Fruit fly (Drosophila melanogaster) whole organism, embryonic: ENCODE data around the gene CG13833.

ENCODE experiments used
- Aef1 ChIP-seq: fragments of 200-800 bp; sonication (Bioruptor generic); IDR thresholded peaks from 3 replicates; pipeline ENCODE4 v1.3.6; 2022; ENCODE audit warnings: missing biosample characterization, missing genetic modification characterization
- CG10209 ChIP-seq: fragments of 200-800 bp; sonication (Bioruptor generic); optimal IDR thresholded peaks from 3 replicates; lab custom pipeline; 2017; ENCODE audit warnings: missing biosample characterization, mild to moderate bottlenecking, missing genetic modification characterization, missing genetic modification reagents
- CG1024 ChIP-seq: fragments of 200-800 bp; sonication (Bioruptor generic); IDR thresholded peaks from 2 replicates; pipeline ENCODE4 v1.3.6; 2022; ENCODE audit warnings: missing biosample characterization, missing genetic modification characterization
- CG10321 ChIP-seq: fragments of 200-800 bp; sonication (Bioruptor generic); IDR thresholded peaks from 2 replicates; pipeline ENCODE4 v1.3.6; 2022; ENCODE audit warnings: missing biosample characterization, missing genetic modification characterization
- CG10543 ChIP-seq: fragments of 200-800 bp; sonication (Bioruptor generic); optimal IDR thresholded peaks from 3 replicates; lab custom pipeline; 2017; ENCODE audit warnings: missing biosample characterization, mild to moderate bottlenecking, missing genetic modification characterization, moderate library complexity
- CG10565 ChIP-seq: fragments of 200-800 bp; sonication (Bioruptor generic); optimal IDR thresholded peaks from 3 replicates; lab custom pipeline; 2016; ENCODE audit warnings: missing biosample characterization, mild to moderate bottlenecking, missing genetic modification characterization
- CG10654 ChIP-seq: fragments of 200-800 bp; sonication (Bioruptor generic); optimal IDR thresholded peaks from 2 replicates; lab custom pipeline; 2016; ENCODE audit warnings: missing biosample characterization, missing genetic modification characterization
- CG11560 ChIP-seq: fragments of 200-800 bp; sonication (Bioruptor generic); IDR thresholded peaks from 3 replicates; pipeline ENCODE4 v1.3.6; 2022; ENCODE audit warnings: missing biosample characterization, missing genetic modification characterization
- CG12769 ChIP-seq: fragments of 200-800 bp; sonication (Bioruptor generic); optimal IDR thresholded peaks from 2 replicates; lab custom pipeline; 2019; ENCODE audit warnings: missing biosample characterization, mild to moderate bottlenecking, missing genetic modification characterization, moderate library complexity
- CG15269 ChIP-seq: fragments of 200-800 bp; sonication (Bioruptor generic); optimal IDR thresholded peaks from 2 replicates; lab custom pipeline; 2018; ENCODE audit warnings: missing biosample characterization, mild to moderate bottlenecking, missing genetic modification characterization, moderate library complexity
- CG1602 ChIP-seq: fragments of 200-800 bp; sonication (Bioruptor generic); optimal IDR thresholded peaks from 3 replicates; lab custom pipeline; 2016; ENCODE audit warnings: missing biosample characterization, missing genetic modification characterization
- CG16815 ChIP-seq: fragments of 200-800 bp; sonication (Bioruptor generic); optimal IDR thresholded peaks from 3 replicates; lab custom pipeline; 2017; ENCODE audit warnings: missing biosample characterization, mild to moderate bottlenecking, missing genetic modification characterization
- CG17361 ChIP-seq: fragments of 200-800 bp; sonication (Bioruptor generic); IDR thresholded peaks from 3 replicates; pipeline ENCODE4 v1.3.6; 2022; ENCODE audit warnings: missing biosample characterization, missing genetic modification characterization
- CG17829 ChIP-seq: fragments of 200-800 bp; optimal IDR thresholded peaks from 2 replicates; lab custom pipeline; 2019; ENCODE audit warnings: missing biosample characterization, mild to moderate bottlenecking, missing genetic modification characterization, moderate library complexity
- CG18599 ChIP-seq: fragments of 200-800 bp; sonication (Bioruptor generic); optimal IDR thresholded peaks from 3 replicates; lab custom pipeline; 2017; ENCODE audit warnings: missing biosample characterization, missing genetic modification characterization, mild to moderate bottlenecking, moderate library complexity, missing genetic modification reagents
- CG18764 ChIP-seq: fragments of 200-800 bp; sonication (Bioruptor generic); optimal IDR thresholded peaks from 3 replicates; lab custom pipeline; 2016; ENCODE audit warnings: missing biosample characterization, missing genetic modification characterization
- CG2712 ChIP-seq: fragments of 200-800 bp; optimal IDR thresholded peaks from 3 replicates; lab custom pipeline; 2019; ENCODE audit warnings: missing biosample characterization, mild to moderate bottlenecking, missing genetic modification characterization, moderate library complexity
- CG30431 ChIP-seq: fragments of 200-800 bp; sonication (Bioruptor generic); optimal IDR thresholded peaks from 2 replicates; lab custom pipeline; 2017; ENCODE audit warnings: missing biosample characterization, missing genetic modification characterization
- CG33213 ChIP-seq: fragments of 200-800 bp; sonication (Bioruptor generic); optimal IDR thresholded peaks from 3 replicates; lab custom pipeline; 2016; ENCODE audit warnings: missing biosample characterization, missing genetic modification characterization
- CG3407 ChIP-seq: fragments of 200-800 bp; sonication (Bioruptor generic); optimal IDR thresholded peaks from 2 replicates; lab custom pipeline; 2018; ENCODE audit warnings: missing biosample characterization, mild to moderate bottlenecking, missing genetic modification characterization
- CG7357 ChIP-seq: fragments of 200-800 bp; sonication (Bioruptor generic); IDR thresholded peaks from 3 replicates; pipeline ENCODE4 v1.3.6; 2022; ENCODE audit warnings: missing biosample characterization, missing genetic modification characterization
- CG7987 ChIP-seq: fragments of 200-800 bp; sonication (Bioruptor generic); optimal IDR thresholded peaks from 2 replicates; lab custom pipeline; 2018; ENCODE audit warnings: missing biosample characterization, mild to moderate bottlenecking, missing genetic modification characterization, moderate library complexity
- CG8765 ChIP-seq: fragments of 200-800 bp; sonication (Bioruptor generic); IDR thresholded peaks from 2 replicates; pipeline ENCODE4 v1.3.6; 2022; ENCODE audit warnings: missing biosample characterization, missing genetic modification characterization
- CG9727 ChIP-seq: fragments of 200-800 bp; sonication (Bioruptor generic); optimal IDR thresholded peaks from 3 replicates; lab custom pipeline; 2017; ENCODE audit warnings: missing biosample characterization, mild to moderate bottlenecking, missing genetic modification characterization
- Deaf1 ChIP-seq: fragments of 200-800 bp; optimal IDR thresholded peaks from 3 replicates; lab custom pipeline; 2019; ENCODE audit warnings: missing biosample characterization, mild to moderate bottlenecking, missing genetic modification characterization, moderate library complexity
- Hr78 ChIP-seq, 2 experiments: fragments of 200-800 bp in 1 of 2; fragments of >200 bp in 1 of 2; sonication (Bioruptor generic) in 1 of 2; optimal IDR thresholded peaks; 2 replicates each; lab custom pipeline; 2017 to 2019; ENCODE audit warnings: missing biosample characterization in 2 of 2, missing genetic modification characterization in 2 of 2, mild to moderate bottlenecking in 1 of 2, moderate library complexity in 1 of 2
- Lhr ChIP-seq: fragments of 200-800 bp; sonication (Bioruptor generic); optimal IDR thresholded peaks from 3 replicates; lab custom pipeline; 2017; ENCODE audit warnings: mild to moderate bottlenecking, missing biosample characterization, missing genetic modification reagents, missing genetic modification characterization
- MESR4 ChIP-seq: fragments of 200-800 bp; sonication (Bioruptor generic); optimal IDR thresholded peaks from 2 replicates; lab custom pipeline; 2018; ENCODE audit warnings: missing biosample characterization, mild to moderate bottlenecking, missing genetic modification characterization, moderate library complexity
- Max ChIP-seq: fragments of 200-800 bp; sonication (Bioruptor generic); optimal IDR thresholded peaks from 2 replicates; lab custom pipeline; 2016; ENCODE audit warnings: missing biosample characterization, mild to moderate bottlenecking, missing genetic modification characterization
- Med ChIP-seq: fragments of 200-800 bp; sonication (Bioruptor generic); peaks from one replicate; lab custom pipeline; 2016; ENCODE audit warnings: missing biosample characterization, missing genetic modification characterization, mild to moderate bottlenecking, inconsistent platforms, moderate library complexity
- Nf-YA ChIP-seq: fragments of 200-800 bp; sonication (Bioruptor generic); IDR thresholded peaks from 2 replicates; pipeline ENCODE4 v1.3.6; 2022; ENCODE audit warnings: missing biosample characterization, missing genetic modification characterization
- Ptx1 ChIP-seq: fragments of 200-800 bp; sonication (Bioruptor generic); IDR thresholded peaks from 2 replicates; pipeline ENCODE4 v1.3.6; 2022; ENCODE audit warnings: missing biosample characterization, missing genetic modification characterization
- Scr ChIP-seq: fragments of 200-800 bp; sonication (Bioruptor generic); IDR thresholded peaks from 2 replicates; pipeline ENCODE4 v1.3.6; 2022; ENCODE audit warnings: missing biosample characterization, missing genetic modification characterization; ENCODE audit not compliant: partially characterized antibody
- Side ChIP-seq: fragments of 200-800 bp; sonication (Bioruptor generic); optimal IDR thresholded peaks from 2 replicates; lab custom pipeline; 2016; ENCODE audit warnings: missing biosample characterization, missing genetic modification characterization
- Taf1 ChIP-seq: fragments of 200-800 bp; sonication (Bioruptor generic); IDR thresholded peaks from 2 replicates; pipeline ENCODE4 v1.3.6; 2022; ENCODE audit warnings: missing biosample characterization, missing genetic modification characterization
- al ChIP-seq: fragments of 200-800 bp; sonication (Bioruptor generic); IDR thresholded peaks from 2 replicates; pipeline ENCODE4 v1.3.6; 2022; ENCODE audit warnings: missing biosample characterization, missing genetic modification characterization
- amos ChIP-seq: fragments of 200-800 bp; sonication (Bioruptor generic); IDR thresholded peaks from 2 replicates; pipeline ENCODE4 v1.3.6; 2022; ENCODE audit warnings: missing biosample characterization, missing genetic modification characterization; ENCODE audit not compliant: partially characterized antibody
- ci ChIP-seq: fragments of 200-800 bp; sonication (Bioruptor generic); IDR thresholded peaks from 3 replicates; pipeline ENCODE4 v1.3.6; 2022; ENCODE audit warnings: missing biosample characterization, missing genetic modification characterization
- disco-r ChIP-seq: fragments of 200-800 bp; sonication (Bioruptor generic); optimal IDR thresholded peaks from 2 replicates; lab custom pipeline; 2016; ENCODE audit warnings: missing biosample characterization, missing genetic modification characterization
- en ChIP-seq: fragments of 200-800 bp; sonication (Bioruptor generic); optimal IDR thresholded peaks from 2 replicates; lab custom pipeline; 2016; ENCODE audit warnings: missing biosample characterization, missing genetic modification characterization
- eyg ChIP-seq: fragments of 200-800 bp; sonication (Bioruptor generic); optimal IDR thresholded peaks from 3 replicates; lab custom pipeline; 2016; ENCODE audit warnings: missing biosample characterization, missing genetic modification characterization
- hb ChIP-seq: fragments of 200-800 bp; sonication (Bioruptor generic); IDR thresholded peaks from 3 replicates; pipeline ENCODE4 v1.3.6; 2022; ENCODE audit warnings: missing biosample characterization, missing genetic modification characterization; ENCODE audit not compliant: partially characterized antibody
- ken ChIP-seq: fragments of 200-800 bp; sonication (Bioruptor generic); IDR thresholded peaks from 3 replicates; pipeline ENCODE4 v1.3.6; 2022; ENCODE audit warnings: missing biosample characterization, missing genetic modification characterization
- kni ChIP-seq: fragments of 200-800 bp; sonication (Bioruptor generic); optimal IDR thresholded peaks from 3 replicates; lab custom pipeline; 2017; ENCODE audit warnings: mild to moderate bottlenecking, missing biosample characterization, missing genetic modification reagents, missing genetic modification characterization
- knrl ChIP-seq: fragments of 200-800 bp; sonication (Bioruptor generic); IDR thresholded peaks from 3 replicates; pipeline ENCODE4 v1.3.6; 2022; ENCODE audit warnings: missing biosample characterization, missing genetic modification characterization; ENCODE audit not compliant: partially characterized antibody
- mam ChIP-seq: fragments of 200-800 bp; sonication (Bioruptor generic); optimal IDR thresholded peaks from 3 replicates; lab custom pipeline; 2016; ENCODE audit warnings: missing biosample characterization, missing genetic modification characterization
- mirr ChIP-seq: fragments of 200-800 bp; sonication (Bioruptor generic); optimal IDR thresholded peaks from 3 replicates; lab custom pipeline; 2018; ENCODE audit warnings: missing biosample characterization, mild to moderate bottlenecking, missing genetic modification characterization
- mld ChIP-seq: fragments of 200-800 bp; sonication (Bioruptor generic); IDR thresholded peaks from 3 replicates; pipeline ENCODE4 v1.3.6; 2022; ENCODE audit warnings: missing biosample characterization, missing genetic modification characterization; ENCODE audit not compliant: partially characterized antibody
- sim ChIP-seq: fragments of 200-800 bp; sonication (Bioruptor generic); IDR thresholded peaks from 2 replicates; pipeline ENCODE4 v1.3.6; 2022; ENCODE audit warnings: missing biosample characterization, missing genetic modification characterization
- slou ChIP-seq: fragments of 200-800 bp; sonication (Bioruptor generic); optimal IDR thresholded peaks from 3 replicates; lab custom pipeline; 2016; ENCODE audit warnings: missing biosample characterization, missing genetic modification characterization
- sr ChIP-seq: fragments of 200-800 bp; sonication (Bioruptor generic); IDR thresholded peaks from 3 replicates; pipeline ENCODE4 v1.3.6; 2022; ENCODE audit warnings: missing biosample characterization, missing genetic modification characterization

The CG13833 gene

dm6 chr3R:23012017-23012416 lies 23.3 kb downstream of the CG13833 start, which contains the start of gene CG6688 (continued):
- no peak for TF ChIP-seq CG3407 (GFP tag; lab: Kevin White, UChicago)
- no peak for TF ChIP-seq CG2712 (tag; lab: Kevin White, UChicago)
- TF ChIP-seq CG17361 (GFP tag; lab: Robert Waterston, UW): no peak
- TF ChIP-seq CG7987 (GFP tag; lab: Kevin White, UChicago): peak; percentile 19
- no peak for TF ChIP-seq Nf-YA (GFP tag; lab: Robert Waterston, UW)
- TF ChIP-seq hb (GFP tag; lab: Robert Waterston, UW): no peak
- TF ChIP-seq CG30431 (GFP tag; lab: Kevin White, UChicago): no peak
- TF ChIP-seq mam (GFP tag; lab: Kevin White, UChicago): no peak
- TF ChIP-seq Side (GFP tag; lab: Kevin White, UChicago): no peak
- TF ChIP-seq Scr (GFP tag; lab: Robert Waterston, UW): no peak
- no peak for TF ChIP-seq CG11560 (tag; lab: Robert Waterston, UW)
- TF ChIP-seq Med (GFP tag; lab: Kevin White, UChicago): peak; percentile 73
- TF ChIP-seq CG18764 (GFP tag; lab: Kevin White, UChicago): no peak
- TF ChIP-seq Lhr (GFP tag; lab: Kevin White, UChicago): no peak
- TF ChIP-seq slou (GFP tag; lab: Kevin White, UChicago): no peak
- no peak for TF ChIP-seq CG8765 (GFP tag; lab: Robert Waterston, UW)
- no peak for TF ChIP-seq CG10209 (GFP tag; lab: Kevin White, UChicago)
- TF ChIP-seq CG10543 (GFP tag; lab: Kevin White, UChicago): peak; percentile 27
- no peak for TF ChIP-seq en (GFP tag; lab: Kevin White, UChicago)
- TF ChIP-seq Deaf1 (tag; lab: Kevin White, UChicago): peak; percentile 50
- TF ChIP-seq CG9727 (GFP tag; lab: Kevin White, UChicago): no peak
- TF ChIP-seq CG12769 (tag; lab: Kevin White, UChicago): peak; percentile 48
- no peak for TF ChIP-seq mld
- no peak for TF ChIP-seq CG1024 (GFP tag; lab: Robert Waterston, UW)
- TF ChIP-seq amos: no peak
- TF ChIP-seq Taf1 (GFP tag; lab: Robert Waterston, UW): no peak
- TF ChIP-seq Ptx1: no peak
- TF ChIP-seq CG10565 (GFP tag; lab: Kevin White, UChicago): no peak
- no peak for TF ChIP-seq sim (GFP tag; lab: Robert Waterston, UW)
- TF ChIP-seq al: no peak
- TF ChIP-seq CG33213 (GFP tag; lab: Kevin White, UChicago): no peak
- no peak for TF ChIP-seq ken (GFP tag; lab: Robert Waterston, UW)
- no peak for TF ChIP-seq CG1602
- no peak for TF ChIP-seq MESR4 (GFP tag; lab: Kevin White, UChicago)
- peak in 1 of 2 experiments; percentile 35 for TF ChIP-seq Hr78 (GFP tag; optimal IDR thresholded peaks at IDR 0.05; lab: Kevin White, UChicago)
- 0 out of 3 replicates have a peak, but pooled peaks have one; percentile 30 for TF ChIP-seq ci (GFP tag; lab: Robert Waterston, UW)
- no peak for TF ChIP-seq Aef1 (GFP tag; lab: Robert Waterston, UW)
- no peak for TF ChIP-seq knrl (GFP tag; lab: Robert Waterston, UW)
- no peak for TF ChIP-seq CG16815 (GFP tag; lab: Kevin White, UChicago)
- no peak for TF ChIP-seq Max (GFP tag; lab: Kevin White, UChicago)
- TF ChIP-seq disco-r: no peak
- TF ChIP-seq CG10654: no peak
- no peak for TF ChIP-seq sr
- TF ChIP-seq mirr: peak; percentile 20
- no peak for TF ChIP-seq kni
- no peak for TF ChIP-seq CG18599
- TF ChIP-seq eyg: no peak
- peak; percentile 41 for TF ChIP-seq CG15269
- TF ChIP-seq CG10321 (GFP tag; lab: Robert Waterston, UW): no peak
- TF ChIP-seq CG7357 (GFP tag; lab: Robert Waterston, UW): no peak
- no peak for TF ChIP-seq CG17829
